Fruit fly (Drosophila melanogaster) S2 (cell line): Measurements from ENCODE around the gene Pex10.

Experiments
- CG8478 ChIP-seq: fragments of >200 bp; optimal IDR thresholded peaks from 2 replicates; lab custom pipeline; 2018
- CTCF ChIP-seq, 2 experiments: fragments of >200 bp; optimal IDR thresholded peaks; 2 replicates each; lab custom pipeline; 2018

dm6 chr3L:1591692-1592371 lies 33.8 kb downstream of the Pex10 start:
- TF ChIP-seq CG8478 (lab: Kevin White, UChicago): no peak
- no peak for TF ChIP-seq CTCF (optimal IDR thresholded peaks at IDR 0.05; lab: Kevin White, UChicago)
